Worm (Caenorhabditis elegans): ENCODE data around the gene pei-2.

ce11 chrV:983120-983519 is 40.1 kb downstream of the pei-2 start:
- TF ChIP-seq egrh-3 (GFP tag; IDR thresholded peaks at IDR 0.05): no peak
- no peak for TF ChIP-seq egl-44 (GFP tag; IDR thresholded peaks at IDR 0.05)
- no peak for TF ChIP-seq Y67H2A.10 (GFP tag; conservative IDR thresholded peaks at IDR 0.05)
- TF ChIP-seq mxl-1 (tag; optimal IDR thresholded peaks at IDR 0.05): no peak
- no peak for TF ChIP-seq unc-62 (GFP tag; optimal IDR thresholded peaks at IDR 0.05)
- TF ChIP-seq lsy-27 (tag; optimal IDR thresholded peaks at IDR 0.05; ENCODE audit: borderline replicate concordance, insufficient read depth): no peak
- TF ChIP-seq lin-54 (GFP tag; optimal IDR thresholded peaks at IDR 0.05): no peak
- no peak for TF ChIP-seq snpc-1.3 (tag; optimal IDR thresholded peaks at IDR 0.05; ENCODE audit: insufficient read depth)
- TF ChIP-seq F23B12.7 (tag; optimal IDR thresholded peaks at IDR 0.05; ENCODE audit: insufficient read depth): no peak
